Worm (Caenorhabditis elegans): ENCODE results near the gene tni-1.

DNA sequence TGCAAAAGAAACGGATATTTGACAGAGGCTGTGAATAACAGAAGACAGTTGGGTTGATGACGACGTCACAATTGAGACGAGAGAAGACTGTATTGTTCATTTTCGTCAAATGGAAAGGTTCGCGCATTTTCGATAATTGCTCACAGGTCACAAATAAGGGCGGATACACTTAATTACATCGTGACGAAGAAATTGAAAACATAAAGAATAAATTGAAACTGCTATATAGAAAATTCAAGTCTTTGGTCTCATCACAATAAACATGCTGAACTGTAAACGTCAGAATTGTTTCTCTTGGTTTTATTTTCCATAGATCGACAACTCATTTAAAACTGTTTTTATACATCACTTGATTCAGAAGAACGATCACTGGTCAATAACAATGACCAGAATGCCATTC, 50.4 kb downstream of the tni-1 start, which contains the start of gene ZK455.5:
- TF ChIP-seq aly-2 (tag; optimal IDR thresholded peaks at IDR 0.05) (no peak), F13H6.1 (tag; optimal IDR thresholded peaks at IDR 0.05) (no peak), snpc-4 (tag; optimal IDR thresholded peaks at IDR 0.05) (no peak), lsy-2 (tag; optimal IDR thresholded peaks at IDR 0.05) (no peak), elt-3 (tag; optimal IDR thresholded peaks at IDR 0.05) (no peak)
